Worm (Caenorhabditis elegans) whole organism, L1 larva: Measurements from ENCODE around the gene spe-36.

ENCODE experiments used
- C16A3.4 ChIP-seq: fragments of 150-350 bp; optimal IDR thresholded peaks from 2 replicates; lab custom pipeline; 2014; ENCODE audit warnings: missing biosample characterization, missing genetic modification characterization
- C34B4.2 ChIP-seq: sonication (generic microtip); optimal IDR thresholded peaks from 2 replicates; lab custom pipeline; 2017; ENCODE audit warnings: mild to moderate bottlenecking, missing genetic modification characterization, missing compliant biosample characterization
- F16B12.6 ChIP-seq: fragments of 150-350 bp; optimal IDR thresholded peaks from 2 replicates; lab custom pipeline; 2014; ENCODE audit warnings: missing biosample characterization, missing genetic modification characterization
- aha-1 ChIP-seq: fragments of 150-350 bp; optimal IDR thresholded peaks from 2 replicates; lab custom pipeline; 2014; ENCODE audit warnings: missing biosample characterization, missing genetic modification characterization
- alr-1 ChIP-seq: fragments of 200-800 bp; sonication (Bioruptor generic); optimal IDR thresholded peaks from 2 replicates; lab custom pipeline; 2018; ENCODE audit warnings: borderline replicate concordance, mild to moderate bottlenecking, missing genetic modification characterization, missing compliant biosample characterization
- ama-1 ChIP-seq: fragments of 150-350 bp; optimal IDR thresholded peaks from 2 replicates; lab custom pipeline; 2014
- blmp-1 ChIP-seq: fragments of 150-350 bp; optimal IDR thresholded peaks from 2 replicates; lab custom pipeline; 2014; ENCODE audit warnings: missing biosample characterization, missing genetic modification characterization
- ceh-90 ChIP-seq: sonication (generic microtip); optimal IDR thresholded peaks from 2 replicates; lab custom pipeline; 2016; ENCODE audit warnings: missing genetic modification characterization, missing compliant biosample characterization
- ces-1 ChIP-seq: fragments of 150-350 bp; optimal IDR thresholded peaks from 2 replicates; lab custom pipeline; 2014; ENCODE audit warnings: missing biosample characterization, missing genetic modification reagents, missing genetic modification characterization
- dpl-1 ChIP-seq, 3 experiments: fragments of 150-350 bp in 2 of 3; sonication (generic microtip) in 1 of 3; optimal IDR thresholded peaks; 2 replicates each; lab custom pipeline; 2014 to 2017; ENCODE audit warnings: missing biosample characterization in 3 of 3, missing genetic modification characterization in 3 of 3, missing genetic modification reagents in 3 of 3
- dsc-1 ChIP-seq: sonication (generic microtip); optimal IDR thresholded peaks from 2 replicates; lab custom pipeline; 2016; ENCODE audit warnings: mild to moderate bottlenecking, missing genetic modification characterization, missing compliant biosample characterization
- efl-1 ChIP-seq, 4 experiments: fragments of 150-350 bp; optimal IDR thresholded peaks in 3 of 4; peaks in 1 of 4; 1 replicate in 1 of 4; 2 replicates in 3 of 4; lab custom pipeline; 2014; ENCODE audit warnings: missing biosample characterization in 2 of 4, missing genetic modification characterization in 2 of 4, missing genetic modification reagents in 2 of 4
- elt-2 ChIP-seq: sonication (generic microtip); optimal IDR thresholded peaks from 2 replicates; lab custom pipeline; 2016; ENCODE audit warnings: missing genetic modification characterization, mild to moderate bottlenecking, inconsistent platforms, missing compliant biosample characterization, missing genetic modification reagents
- elt-3 ChIP-seq, 6 experiments: fragments of 150-350 bp in 1 of 6; sonication (generic microtip); optimal IDR thresholded peaks; 2 replicates each; lab custom pipeline; 2017 to 2018; ENCODE audit warnings: missing biosample characterization in 6 of 6, missing genetic modification characterization in 6 of 6, inconsistent platforms in 1 of 6
- fkh-4 ChIP-seq: sonication (generic microtip); optimal IDR thresholded peaks from 2 replicates; lab custom pipeline; 2016; ENCODE audit warnings: missing compliant biosample characterization, missing genetic modification characterization, borderline replicate concordance
- fkh-8 ChIP-seq: sonication (generic microtip); optimal IDR thresholded peaks from 2 replicates; lab custom pipeline; 2016; ENCODE audit warnings: mild to moderate bottlenecking, missing genetic modification characterization, missing compliant biosample characterization
- fos-1 ChIP-seq: fragments of 150-350 bp; optimal IDR thresholded peaks from 2 replicates; lab custom pipeline; 2014; ENCODE audit warnings: missing biosample characterization, missing genetic modification characterization
- grh-1 ChIP-seq: fragments of 200-800 bp; sonication (Bioruptor generic); IDR thresholded peaks from 2 replicates; pipeline ENCODE4 v1.3.6; 2022; ENCODE audit warnings: missing genetic modification reagents, missing genetic modification characterization, missing compliant biosample characterization
- irx-1 ChIP-seq: sonication (generic microtip); optimal IDR thresholded peaks from 2 replicates; lab custom pipeline; 2016; ENCODE audit warnings: missing genetic modification characterization, missing compliant biosample characterization
- lin-15B ChIP-seq: fragments of 150-350 bp; sonication (generic microtip); optimal IDR thresholded peaks from 3 replicates; lab custom pipeline; 2014; ENCODE audit warnings: missing biosample characterization, missing genetic modification characterization
- lin-35 ChIP-seq, 2 experiments: fragments of 150-350 bp; optimal IDR thresholded peaks; 2 replicates each; lab custom pipeline; 2014; ENCODE audit warnings: missing biosample characterization in 2 of 2, missing genetic modification characterization in 2 of 2, missing genetic modification reagents in 2 of 2
- lin-39 ChIP-seq: fragments of 150-350 bp; optimal IDR thresholded peaks from 2 replicates; lab custom pipeline; 2014; ENCODE audit warnings: missing biosample characterization, missing genetic modification reagents, missing genetic modification characterization
- lir-3 ChIP-seq: sonication (generic microtip); optimal IDR thresholded peaks from 2 replicates; lab custom pipeline; 2016; ENCODE audit warnings: mild to moderate bottlenecking, missing genetic modification characterization, moderate library complexity, missing compliant biosample characterization; ENCODE audit not compliant: poor library complexity
- lsy-2 ChIP-seq, 2 experiments: fragments of 150-350 bp; optimal IDR thresholded peaks; 2 replicates each; lab custom pipeline; 2014; ENCODE audit warnings: missing biosample characterization in 2 of 2, missing genetic modification characterization in 2 of 2
- mab-9 ChIP-seq: fragments of 200-800 bp; sonication (Bioruptor generic); IDR thresholded peaks from 2 replicates; pipeline ENCODE4 v1.3.6; 2022; ENCODE audit warnings: missing genetic modification reagents, missing genetic modification characterization, missing compliant biosample characterization
- mdl-1 ChIP-seq, 2 experiments: fragments of 150-350 bp; optimal IDR thresholded peaks; 2 replicates each; lab custom pipeline; 2014 to 2017; ENCODE audit warnings: missing biosample characterization in 2 of 2, missing genetic modification characterization in 2 of 2, inconsistent platforms in 1 of 2
- mef-2 ChIP-seq: fragments of 150-350 bp; optimal IDR thresholded peaks from 2 replicates; lab custom pipeline; 2014; ENCODE audit warnings: missing biosample characterization, missing genetic modification characterization
- mep-1 ChIP-seq: fragments of 150-350 bp; optimal IDR thresholded peaks from 2 replicates; lab custom pipeline; 2014; ENCODE audit warnings: missing biosample characterization, missing genetic modification characterization
- nhr-12 ChIP-seq: sonication (generic microtip); optimal IDR thresholded peaks from 2 replicates; lab custom pipeline; 2017; ENCODE audit warnings: missing biosample characterization, missing genetic modification characterization
- nhr-19 ChIP-seq: fragments of 200-800 bp; sonication (Bioruptor generic); conservative IDR thresholded peaks from 2 replicates; pipeline ENCODE4 v1.3.6; 2022; ENCODE audit warnings: missing genetic modification characterization, missing compliant biosample characterization
- nhr-20 ChIP-seq: sonication (generic microtip); optimal IDR thresholded peaks from 2 replicates; lab custom pipeline; 2016; ENCODE audit warnings: mild to moderate bottlenecking, missing genetic modification characterization, missing compliant biosample characterization
- nhr-237 ChIP-seq: fragments of 150-350 bp; optimal IDR thresholded peaks from 2 replicates; lab custom pipeline; 2014; ENCODE audit warnings: missing biosample characterization, missing genetic modification characterization
- nhr-47 ChIP-seq: sonication (generic microtip); optimal IDR thresholded peaks from 2 replicates; lab custom pipeline; 2016; ENCODE audit warnings: mild to moderate bottlenecking, missing genetic modification characterization, moderate library complexity, missing compliant biosample characterization
- nhr-71 ChIP-seq: sonication (generic microtip); optimal IDR thresholded peaks from 2 replicates; lab custom pipeline; 2016; ENCODE audit warnings: mild to moderate bottlenecking, missing genetic modification characterization, moderate library complexity, missing compliant biosample characterization
- nhr-76 ChIP-seq: sonication (generic microtip); optimal IDR thresholded peaks from 2 replicates; lab custom pipeline; 2017; ENCODE audit warnings: missing biosample characterization, missing genetic modification characterization
- nhr-77 ChIP-seq: fragments of 150-350 bp; optimal IDR thresholded peaks from 2 replicates; lab custom pipeline; 2014; ENCODE audit warnings: missing biosample characterization, missing genetic modification characterization
- nhr-90 ChIP-seq: sonication (generic microtip); optimal IDR thresholded peaks from 2 replicates; lab custom pipeline; 2016; ENCODE audit warnings: mild to moderate bottlenecking, missing genetic modification characterization, missing compliant biosample characterization; ENCODE audit not compliant: poor library complexity
- pag-3 ChIP-seq: sonication (generic microtip); optimal IDR thresholded peaks from 2 replicates; lab custom pipeline; 2017; ENCODE audit warnings: missing genetic modification characterization, mild to moderate bottlenecking, missing compliant biosample characterization, antibody characterized with exemption, borderline replicate concordance; ENCODE audit not compliant: insufficient read depth
- pqm-1 ChIP-seq: sonication (generic microtip); optimal IDR thresholded peaks from 3 replicates; lab custom pipeline; 2017; ENCODE audit warnings: missing biosample characterization, missing genetic modification characterization
- rnt-1 ChIP-seq: sonication (generic microtip); optimal IDR thresholded peaks from 2 replicates; lab custom pipeline; 2016; ENCODE audit warnings: mild to moderate bottlenecking, missing genetic modification characterization, moderate library complexity, missing compliant biosample characterization
- skn-1 ChIP-seq: fragments of 150-350 bp; optimal IDR thresholded peaks from 2 replicates; lab custom pipeline; 2014; ENCODE audit warnings: missing biosample characterization, missing genetic modification characterization
- snu-23 ChIP-seq: sonication (generic microtip); optimal IDR thresholded peaks from 2 replicates; lab custom pipeline; 2016; ENCODE audit warnings: missing genetic modification characterization, missing compliant biosample characterization
- swsn-7 ChIP-seq: sonication (generic microtip); optimal IDR thresholded peaks from 2 replicates; lab custom pipeline; 2016; ENCODE audit warnings: missing genetic modification characterization, missing compliant biosample characterization
- tbx-2 ChIP-seq: sonication (generic microtip); optimal IDR thresholded peaks from 2 replicates; lab custom pipeline; 2016; ENCODE audit warnings: missing genetic modification characterization, missing compliant biosample characterization
- tlp-1 ChIP-seq: fragments of 150-350 bp; optimal IDR thresholded peaks from 2 replicates; lab custom pipeline; 2014; ENCODE audit warnings: missing biosample characterization, missing genetic modification characterization
- unc-130 ChIP-seq: fragments of 150-350 bp; optimal IDR thresholded peaks from 2 replicates; lab custom pipeline; 2017; ENCODE audit warnings: missing biosample characterization, missing genetic modification characterization, inconsistent platforms
- unc-30 ChIP-seq: sonication (generic microtip); optimal IDR thresholded peaks from 2 replicates; lab custom pipeline; 2017; ENCODE audit warnings: missing biosample characterization, missing genetic modification characterization
- unc-86 ChIP-seq: sonication (generic microtip); optimal IDR thresholded peaks from 2 replicates; lab custom pipeline; 2016; ENCODE audit warnings: missing genetic modification characterization, missing compliant biosample characterization
- unc-98 ChIP-seq: fragments of 200-800 bp; sonication (Bioruptor generic); IDR thresholded peaks from 2 replicates; pipeline ENCODE4 v1.3.6; 2022; ENCODE audit warnings: missing genetic modification characterization, missing compliant biosample characterization
- vab-15 ChIP-seq: sonication (generic microtip); optimal IDR thresholded peaks from 2 replicates; lab custom pipeline; 2017; ENCODE audit warnings: missing genotype, mild to moderate bottlenecking, missing genetic modification characterization, missing compliant biosample characterization
- xbp-1 ChIP-seq: sonication (generic microtip); optimal IDR thresholded peaks from 2 replicates; lab custom pipeline; 2016; ENCODE audit warnings: missing genetic modification characterization, missing compliant biosample characterization
- zag-1 ChIP-seq: fragments of 150-350 bp; optimal IDR thresholded peaks from 2 replicates; lab custom pipeline; 2014; ENCODE audit warnings: missing biosample characterization, missing genetic modification characterization
- zip-4 ChIP-seq: fragments of 200-800 bp; sonication (Bioruptor generic); optimal IDR thresholded peaks from 2 replicates; lab custom pipeline; 2018; ENCODE audit warnings: mild to moderate bottlenecking, missing genetic modification characterization, moderate library complexity, missing compliant biosample characterization

The spe-36 gene

ce11 chrIV:11571374-11571839, 20.7 kb downstream of the spe-36 start:
- no peak for TF ChIP-seq pag-3 (tag; lab: Kevin White, UChicago)
- TF ChIP-seq mab-9 (GFP tag; lab: Robert Waterston, UW): no peak
- TF ChIP-seq unc-98 (GFP tag; lab: Robert Waterston, UW): no peak
- no peak for TF ChIP-seq vab-15 (tag; lab: Kevin White, UChicago)
- TF ChIP-seq nhr-237: no peak
- TF ChIP-seq dsc-1 (tag; lab: Kevin White, UChicago): no peak
- no peak for TF ChIP-seq zip-4 (GFP tag; lab: Kevin White, UChicago)
- peak; percentile 23 for TF ChIP-seq nhr-47 (tag; lab: Kevin White, UChicago)
- TF ChIP-seq lin-35 (GFP tag; optimal IDR thresholded peaks at IDR 0.05; lab: Kevin White, UChicago): peak in 1 of 2 experiments; percentile 18
- no peak for TF ChIP-seq skn-1 (tag; lab: Kevin White, UChicago)
- no peak for TF ChIP-seq lir-3 (tag; lab: Kevin White, UChicago)
- peak; percentile 46 for TF ChIP-seq nhr-71 (tag; lab: Kevin White, UChicago)
- TF ChIP-seq dpl-1 (GFP tag; optimal IDR thresholded peaks at IDR 0.05; lab: Kevin White, UChicago): peak in 1 of 3 experiments; percentile 23
- no peak for TF ChIP-seq unc-86
- TF ChIP-seq nhr-76 (tag; lab: Kevin White, UChicago): no peak
- no peak for TF ChIP-seq lin-39 (tag; lab: Kevin White, UChicago)
- no peak for TF ChIP-seq C34B4.2
- no peak for TF ChIP-seq grh-1 (GFP tag; lab: Robert Waterston, UW)
- no peak for TF ChIP-seq swsn-7
- TF ChIP-seq nhr-20 (tag; lab: Kevin White, UChicago): peak; percentile 7
- TF ChIP-seq C16A3.4 (tag; lab: Kevin White, UChicago): peak; percentile 13
- TF ChIP-seq rnt-1 (tag; lab: Kevin White, UChicago): peak; percentile 49
- no peak for TF ChIP-seq pqm-1 (tag; lab: Kevin White, UChicago)
- TF ChIP-seq irx-1 (tag; lab: Kevin White, UChicago): no peak
- TF ChIP-seq lin-15B: no peak
- peak; percentile 37 for TF ChIP-seq snu-23 (GFP tag; lab: Kevin White, UChicago)
- TF ChIP-seq ceh-90 (tag; lab: Kevin White, UChicago): no peak
- no peak for TF ChIP-seq unc-30
- TF ChIP-seq tbx-2 (tag; lab: Kevin White, UChicago): no peak
- TF ChIP-seq nhr-77 (tag; lab: Kevin White, UChicago): no peak
- TF ChIP-seq F16B12.6: no peak
- no peak for TF ChIP-seq fos-1 (tag; lab: Kevin White, UChicago)
- no peak for TF ChIP-seq unc-130
- no peak for TF ChIP-seq tlp-1
- peak; percentile 67 for TF ChIP-seq blmp-1
- no peak for TF ChIP-seq mef-2 (tag; lab: Kevin White, UChicago)
- no peak for TF ChIP-seq nhr-19 (GFP tag; lab: Robert Waterston, UW)
- TF ChIP-seq nhr-90 (tag; lab: Kevin White, UChicago): no peak
- TF ChIP-seq fkh-4 (tag; lab: Kevin White, UChicago): no peak
- TF ChIP-seq mdl-1 (tag; optimal IDR thresholded peaks at IDR 0.05; lab: Kevin White, UChicago): no peak
- TF ChIP-seq elt-3 (tag; optimal IDR thresholded peaks at IDR 0.05; lab: Kevin White, UChicago): peak in 1 of 6 experiments; percentile 4
- TF ChIP-seq lsy-2 (tag; optimal IDR thresholded peaks at IDR 0.05; lab: Kevin White, UChicago): peak in 1 of 2 experiments; percentile 39
- TF ChIP-seq alr-1 (tag; lab: Kevin White, UChicago): no peak
- no peak for TF ChIP-seq ces-1
- TF ChIP-seq xbp-1: no peak
- no peak for TF ChIP-seq elt-2 (tag; lab: Kevin White, UChicago)
- no peak for TF ChIP-seq fkh-8 (tag; lab: Kevin White, UChicago)
- peak; percentile 57 for TF ChIP-seq mep-1 (tag; lab: Kevin White, UChicago)
- TF ChIP-seq nhr-12: no peak
- no peak for TF ChIP-seq efl-1 (optimal IDR thresholded peaks at IDR 0.05; lab: Kevin White, UChicago)
- TF ChIP-seq efl-1 (GFP tag; optimal IDR thresholded peaks at IDR 0.05 in 1 of 2; lab: Kevin White, UChicago): peak in 1 of 2 experiments; percentile 75
- no peak for TF ChIP-seq zag-1
- no peak for TF ChIP-seq aha-1
- no peak for TF ChIP-seq ama-1 (lab: Kevin White, UChicago)
